Worm (Caenorhabditis elegans) whole organism, young adult: ENCODE results near the gene str-240.
A peak's percentile ranks its signal among the peaks of the same experiment; 100 is the strongest.
"Not testable (repeated sequence)": the region's sequence is repeated elsewhere in the genome, so short reads cannot be mapped to it uniquely, and the experiment has no call there.

Experiments used
- B0261.1 ChIP-seq: sonication (generic microtip); optimal IDR thresholded peaks from 2 replicates; lab custom pipeline; 2016; ENCODE audit warnings: mild to moderate bottlenecking, missing genetic modification characterization, moderate library complexity, missing compliant biosample characterization
- C17E4.6 ChIP-seq: fragments of 200-800 bp; sonication (Bioruptor generic); IDR thresholded peaks from 2 replicates; pipeline ENCODE4 v1.3.6; 2022; ENCODE audit warnings: missing genetic modification reagents, missing genetic modification characterization, missing compliant biosample characterization
- F22D6.2 ChIP-seq: sonication (generic microtip); optimal IDR thresholded peaks from 2 replicates; lab custom pipeline; 2016; ENCODE audit warnings: mild to moderate bottlenecking, missing genetic modification characterization, missing compliant biosample characterization
- F37B4.10 ChIP-seq: fragments of 200-800 bp; sonication (Bioruptor generic); IDR thresholded peaks from 2 replicates; pipeline ENCODE4 v1.3.6; 2022; ENCODE audit warnings: missing genetic modification characterization, missing compliant biosample characterization
- F39B2.1 ChIP-seq: fragments of 200-800 bp; sonication (Bioruptor generic); IDR thresholded peaks from 2 replicates; pipeline ENCODE4 v1.3.6; 2022; ENCODE audit warnings: missing genetic modification reagents, missing genetic modification characterization, missing compliant biosample characterization
- F52B5.7 ChIP-seq: sonication (generic microtip); optimal IDR thresholded peaks from 2 replicates; lab custom pipeline; 2016; ENCODE audit warnings: mild to moderate bottlenecking, missing genetic modification characterization, missing compliant biosample characterization
- T07F8.4 ChIP-seq: sonication (generic microtip); optimal IDR thresholded peaks from 2 replicates; lab custom pipeline; 2016; ENCODE audit warnings: mild to moderate bottlenecking, missing genetic modification characterization, moderate library complexity, missing compliant biosample characterization
- Y53F4B.3 ChIP-seq: fragments of 200-800 bp; sonication (Bioruptor generic); IDR thresholded peaks from 2 replicates; pipeline ENCODE4 v1.3.6; 2022; ENCODE audit warnings: missing genetic modification reagents, missing genetic modification characterization, missing compliant biosample characterization
- Y79H2A.3 ChIP-seq: fragments of 200-800 bp; sonication (Bioruptor generic); conservative IDR thresholded peaks from 2 replicates; pipeline ENCODE4 v1.3.6; 2022; ENCODE audit warnings: missing genetic modification reagents, missing genetic modification characterization, missing compliant biosample characterization
- ZK185.1 ChIP-seq: sonication (generic microtip); optimal IDR thresholded peaks from 2 replicates; lab custom pipeline; 2016; ENCODE audit warnings: mild to moderate bottlenecking, missing genetic modification characterization, missing compliant biosample characterization; ENCODE audit not compliant: poor library complexity, severe bottlenecking
- akir-1 ChIP-seq: fragments of 200-800 bp; sonication (Bioruptor generic); optimal IDR thresholded peaks from 2 replicates; lab custom pipeline; 2018; ENCODE audit warnings: mild to moderate bottlenecking, missing genetic modification characterization, moderate library complexity, missing compliant biosample characterization
- aptf-2 ChIP-seq: fragments of 200-800 bp; sonication (Bioruptor generic); conservative IDR thresholded peaks from 2 replicates; pipeline ENCODE4 v1.3.6; 2022; ENCODE audit warnings: missing genetic modification reagents, missing genetic modification characterization, missing compliant biosample characterization
- aptf-3 ChIP-seq: fragments of 200-800 bp; sonication (Bioruptor generic); IDR thresholded peaks from 2 replicates; pipeline ENCODE4 v1.3.6; 2022; ENCODE audit warnings: missing genetic modification characterization, missing compliant biosample characterization
- attf-6 ChIP-seq: fragments of 200-800 bp; sonication (Bioruptor generic); IDR thresholded peaks from 2 replicates; pipeline ENCODE4 v1.3.6; 2022; ENCODE audit warnings: missing genetic modification reagents, missing genetic modification characterization, missing compliant biosample characterization
- bed-1 ChIP-seq: fragments of 200-800 bp; sonication (Bioruptor generic); IDR thresholded peaks from 2 replicates; pipeline ENCODE4 v1.3.6; 2022; ENCODE audit warnings: missing genetic modification reagents, missing genetic modification characterization, missing compliant biosample characterization
- cebp-1 ChIP-seq, 2 experiments: fragments of 200-800 bp in 1 of 2; sonication (Bioruptor generic) in 1 of 2; sonication (generic microtip) in 1 of 2; IDR thresholded peaks in 1 of 2; optimal IDR thresholded peaks in 1 of 2; 2 replicates each; pipeline versions ENCODE4 v1.3.6 to Lab custom; 2017 to 2022; ENCODE audit warnings: missing compliant biosample characterization in 2 of 2, missing genetic modification characterization in 2 of 2, mild to moderate bottlenecking in 1 of 2, missing genetic modification reagents in 1 of 2, moderate library complexity in 1 of 2
- cebp-2 ChIP-seq: fragments of 200-800 bp; sonication (Bioruptor generic); IDR thresholded peaks from 2 replicates; pipeline ENCODE4 v1.3.6; 2022; ENCODE audit warnings: missing genetic modification characterization, missing compliant biosample characterization
- ceh-27 ChIP-seq: fragments of 200-800 bp; sonication (Bioruptor generic); optimal IDR thresholded peaks from 2 replicates; lab custom pipeline; 2018; ENCODE audit warnings: mild to moderate bottlenecking, missing genetic modification characterization, moderate library complexity, missing compliant biosample characterization
- ceh-40 ChIP-seq: fragments of 200-800 bp; sonication (Bioruptor generic); IDR thresholded peaks from 2 replicates; pipeline ENCODE4 v1.3.6; 2022; ENCODE audit warnings: missing genetic modification characterization, missing compliant biosample characterization
- dox-1 ChIP-seq: fragments of 200-800 bp; sonication (Bioruptor generic); IDR thresholded peaks from 2 replicates; pipeline ENCODE4 v1.3.6; 2022; ENCODE audit warnings: missing genetic modification reagents, missing genetic modification characterization, missing compliant biosample characterization
- egl-44 ChIP-seq: fragments of 200-800 bp; sonication (Bioruptor generic); IDR thresholded peaks from 2 replicates; pipeline ENCODE4 v1.3.6; 2022; ENCODE audit warnings: missing genetic modification reagents, missing genetic modification characterization, missing compliant biosample characterization
- ets-4 ChIP-seq: fragments of 200-800 bp; sonication (Bioruptor generic); optimal IDR thresholded peaks from 2 replicates; lab custom pipeline; 2018; ENCODE audit warnings: mild to moderate bottlenecking, missing genetic modification characterization, missing compliant biosample characterization
- hmg-20 ChIP-seq: fragments of 200-800 bp; sonication (Bioruptor generic); IDR thresholded peaks from 2 replicates; pipeline ENCODE4 v1.3.6; 2022; ENCODE audit warnings: missing genetic modification reagents, missing genetic modification characterization, missing compliant biosample characterization
- hrde-1 ChIP-seq: sonication (generic microtip); optimal IDR thresholded peaks from 2 replicates; lab custom pipeline; 2016; ENCODE audit warnings: missing genetic modification characterization, mild to moderate bottlenecking, missing compliant biosample characterization, moderate library complexity, missing genotype, missing genetic modification reagents, borderline replicate concordance
- let-526 ChIP-seq: fragments of 200-800 bp; sonication (Bioruptor generic); IDR thresholded peaks from 2 replicates; pipeline ENCODE4 v1.3.6; 2022; ENCODE audit warnings: missing genetic modification reagents, missing genetic modification characterization, missing compliant biosample characterization
- madf-3 ChIP-seq: fragments of 200-800 bp; sonication (Bioruptor generic); IDR thresholded peaks from 2 replicates; pipeline ENCODE4 v1.3.6; 2022; ENCODE audit warnings: missing genetic modification reagents, missing genetic modification characterization, missing compliant biosample characterization
- madf-8 ChIP-seq: fragments of 200-800 bp; sonication (Bioruptor generic); conservative IDR thresholded peaks from 2 replicates; pipeline ENCODE4 v1.3.6; 2022; ENCODE audit warnings: missing genetic modification reagents, missing genetic modification characterization, missing compliant biosample characterization
- nhr-120 ChIP-seq: fragments of 200-800 bp; sonication (Bioruptor generic); IDR thresholded peaks from 2 replicates; pipeline ENCODE4 v1.3.6; 2022; ENCODE audit warnings: missing genetic modification characterization, missing compliant biosample characterization
- pbrm-1 ChIP-seq: fragments of 200-800 bp; sonication (Bioruptor generic); IDR thresholded peaks from 2 replicates; pipeline ENCODE4 v1.3.6; 2022; ENCODE audit warnings: missing genetic modification reagents, missing genetic modification characterization, missing compliant biosample characterization
- rcor-1 ChIP-seq: fragments of 200-800 bp; sonication (Bioruptor generic); IDR thresholded peaks from 2 replicates; pipeline ENCODE4 v1.3.6; 2022; ENCODE audit warnings: missing genetic modification reagents, missing genetic modification characterization, missing compliant biosample characterization
- rec-8 ChIP-seq, 2 experiments: sonication (generic microtip); optimal IDR thresholded peaks; 2 replicates each; lab custom pipeline; 2016; ENCODE audit warnings: mild to moderate bottlenecking in 2 of 2, missing genetic modification characterization in 2 of 2, missing genetic modification reagents in 2 of 2, missing genotype in 2 of 2, missing biosample characterization in 1 of 2, missing compliant biosample characterization in 1 of 2, moderate library complexity in 1 of 2
- rpc-1 ChIP-seq, 2 experiments: fragments of 150-350 bp in 1 of 2; sonication (generic microtip) in 1 of 2; optimal IDR thresholded peaks; 2 replicates each; lab custom pipeline; 2014 to 2018; ENCODE audit warnings: missing biosample characterization in 1 of 2, missing genetic modification characterization in 1 of 2, missing genetic modification reagents in 1 of 2, missing genotype in 1 of 2
- snpc-1.3 ChIP-seq: sonication (generic microtip); optimal IDR thresholded peaks from 2 replicates; lab custom pipeline; 2017; ENCODE audit warnings: missing genetic modification characterization, mild to moderate bottlenecking, missing compliant biosample characterization, antibody characterized with exemption, moderate library complexity, missing genotype, missing genetic modification reagents; ENCODE audit not compliant: insufficient read depth
- snpc-3.4 ChIP-seq: sonication (generic microtip); optimal IDR thresholded peaks from 2 replicates; lab custom pipeline; 2017; ENCODE audit warnings: missing genetic modification characterization, mild to moderate bottlenecking, missing compliant biosample characterization, antibody characterized with exemption, moderate library complexity, missing genotype, missing genetic modification reagents
- snpc-4 ChIP-seq, 5 experiments: fragments of 150-350 bp in 1 of 5; sonication (generic microtip) in 4 of 5; optimal IDR thresholded peaks; 2 replicates each; lab custom pipeline; 2014 to 2018; ENCODE audit warnings: missing genetic modification characterization in 5 of 5, missing biosample characterization in 3 of 5, antibody characterized with exemption in 2 of 5, mild to moderate bottlenecking in 2 of 5, missing compliant biosample characterization in 2 of 5, missing genotype in 2 of 5, moderate library complexity in 2 of 5, missing genetic modification reagents in 1 of 5
- sptf-2 ChIP-seq: fragments of 200-800 bp; sonication (Bioruptor generic); optimal IDR thresholded peaks from 2 replicates; lab custom pipeline; 2018; ENCODE audit warnings: mild to moderate bottlenecking, missing genetic modification characterization, missing compliant biosample characterization
- tbp1 ChIP-seq: fragments of 200-800 bp; sonication (Bioruptor generic); optimal IDR thresholded peaks from 2 replicates; lab custom pipeline; 2018; ENCODE audit warnings: mild to moderate bottlenecking, missing genetic modification characterization, missing compliant biosample characterization
- unc-130 ChIP-seq: sonication (generic microtip); optimal IDR thresholded peaks from 2 replicates; lab custom pipeline; 2016; ENCODE audit warnings: missing genetic modification reagents, missing genetic modification characterization, missing compliant biosample characterization
- ztf-26 ChIP-seq: sonication (generic microtip); optimal IDR thresholded peaks from 2 replicates; lab custom pipeline; 2017; ENCODE audit warnings: missing genetic modification characterization, missing compliant biosample characterization

The str-240 gene

DNA sequence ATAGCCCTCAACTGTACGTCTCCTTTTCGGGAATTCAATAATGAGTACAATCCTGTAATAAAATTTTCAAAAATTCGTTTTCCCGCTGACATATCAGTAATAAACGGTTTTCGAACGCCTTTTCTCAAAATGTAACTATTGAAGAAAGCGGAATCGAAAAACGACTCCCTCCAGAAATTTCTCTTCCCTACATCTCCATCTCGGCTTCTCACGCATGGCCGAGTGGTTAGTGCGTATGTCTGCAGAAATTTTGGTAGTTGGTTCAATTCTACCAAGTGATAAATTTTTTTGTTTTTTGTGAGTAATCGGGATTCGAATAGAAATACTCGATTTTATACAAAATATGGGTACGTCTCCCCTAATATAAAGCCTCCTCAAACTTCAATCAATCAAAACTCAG lies 39.4 kb upstream of the str-240 start:
- TF ChIP-seq pbrm-1 (GFP tag; lab: Robert Waterston, UW) = peak; percentile 36; the same call in 1 of the 2 replicates
- peak; percentile 67; the same call in 1 of the 2 replicates for TF ChIP-seq rcor-1 (GFP tag; lab: Robert Waterston, UW)
- TF ChIP-seq rpc-1 (optimal IDR thresholded peaks at IDR 0.05; lab: Kevin White, UChicago) = not testable (repeated sequence)
- peak; percentile 49 for TF ChIP-seq rpc-1 (tag; optimal IDR thresholded peaks at IDR 0.05; lab: Kevin White, UChicago)
- 0 out of 2 replicates have a peak, but pooled peaks have one; percentile 85 for TF ChIP-seq nhr-120
- peak; percentile 85 for TF ChIP-seq egl-44 (GFP tag; lab: Robert Waterston, UW)
- peak; percentile 80; the same call in 1 of the 2 replicates for TF ChIP-seq cebp-2 (GFP tag; lab: Robert Waterston, UW)
- 0 out of 2 replicates have a peak, but pooled peaks have one; percentile 14 for TF ChIP-seq aptf-3 (GFP tag; lab: Robert Waterston, UW)
- TF ChIP-seq C17E4.6 (GFP tag; lab: Robert Waterston, UW) = 0 out of 2 replicates have a peak, but pooled peaks have one; percentile 37
- peak; percentile 83 for TF ChIP-seq tbp1
- TF ChIP-seq attf-6 (GFP tag; lab: Robert Waterston, UW) = peak; percentile 41; the same call in 1 of the 2 replicates
- peak; percentile 57 for TF ChIP-seq B0261.1 (tag; lab: Kevin White, UChicago)
- TF ChIP-seq ceh-40 = 0 out of 2 replicates have a peak, but pooled peaks have one; percentile 50
- peak; percentile 59; the same call in 1 of the 2 replicates for TF ChIP-seq hmg-20

DNA sequence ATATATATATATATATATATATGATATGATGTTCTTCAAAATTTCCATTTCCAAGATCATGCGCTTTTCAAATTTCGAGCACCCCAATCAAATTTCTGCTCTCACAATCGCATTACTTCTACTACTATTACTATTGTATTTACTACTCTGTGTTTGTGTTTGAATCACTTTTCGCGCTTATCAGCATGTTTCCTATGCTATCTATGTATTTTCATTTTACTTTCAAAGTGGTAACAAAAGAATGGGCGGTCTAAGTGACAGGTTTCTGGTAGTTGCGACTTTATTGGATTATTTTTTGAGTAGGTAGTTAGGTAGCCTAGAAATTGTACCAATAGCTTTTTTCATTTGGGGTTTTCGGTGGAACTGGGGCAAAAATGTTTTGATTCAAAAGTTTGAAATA lies 36.4 kb upstream of the str-240 start:
- TF ChIP-seq madf-3 (GFP tag; lab: Robert Waterston, UW) = no peak
- TF ChIP-seq let-526 (GFP tag; lab: Robert Waterston, UW) = no peak
- no peak for TF ChIP-seq cebp-1 (GFP tag; IDR thresholded peaks at IDR 0.05; lab: Robert Waterston, UW)
- TF ChIP-seq cebp-1 (tag; optimal IDR thresholded peaks at IDR 0.05; lab: Kevin White, UChicago) = no peak
- TF ChIP-seq Y79H2A.3 (GFP tag; lab: Robert Waterston, UW) = no peak
- TF ChIP-seq aptf-2 = no peak
- TF ChIP-seq bed-1 = no peak
- no peak for TF ChIP-seq F39B2.1 (GFP tag; lab: Robert Waterston, UW)
- no peak for TF ChIP-seq rcor-1 (GFP tag; lab: Robert Waterston, UW)
- no peak for TF ChIP-seq Y53F4B.3 (GFP tag; lab: Robert Waterston, UW)

DNA sequence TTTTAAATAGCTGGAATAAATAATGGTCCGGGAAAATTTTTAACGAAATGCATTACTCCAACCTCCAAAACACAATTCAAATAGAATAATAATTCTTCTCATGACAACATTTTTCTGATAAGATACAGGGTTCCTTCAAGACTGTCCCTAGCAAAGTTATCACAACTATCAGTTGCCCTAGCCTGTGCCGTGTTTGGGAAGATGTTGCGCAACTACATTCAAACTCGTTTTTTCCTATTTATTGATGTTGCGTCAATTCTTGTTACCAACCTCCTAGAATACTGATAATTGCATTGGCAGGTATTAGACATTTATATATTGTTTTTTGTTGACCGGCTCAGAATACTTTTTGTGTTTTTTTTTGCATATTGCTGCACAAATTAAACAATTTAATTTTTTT lies 33.3 kb upstream of the str-240 start:
- TF ChIP-seq ztf-26 (tag; lab: Kevin White, UChicago) = no peak
- TF ChIP-seq hrde-1 (tag; lab: Kevin White, UChicago) = no peak
- no peak for TF ChIP-seq F37B4.10 (GFP tag; lab: Robert Waterston, UW)
- no peak for TF ChIP-seq rec-8 (tag; optimal IDR thresholded peaks at IDR 0.05; lab: Kevin White, UChicago)
- no peak for TF ChIP-seq snpc-4 (GFP tag; optimal IDR thresholded peaks at IDR 0.05; lab: Kevin White, UChicago)
- no peak for TF ChIP-seq snpc-4 (tag; optimal IDR thresholded peaks at IDR 0.05; lab: Kevin White, UChicago)
- no peak for TF ChIP-seq akir-1 (GFP tag; lab: Kevin White, UChicago)
- TF ChIP-seq snpc-3.4 (tag; lab: Kevin White, UChicago) = no peak
- no peak for TF ChIP-seq snpc-1.3
- TF ChIP-seq unc-130 = no peak
- TF ChIP-seq sptf-2 (GFP tag; lab: Kevin White, UChicago) = no peak
- TF ChIP-seq F52B5.7 = no peak
- TF ChIP-seq ets-4 = no peak
- no peak for TF ChIP-seq ceh-27
- TF ChIP-seq F22D6.2 (tag; lab: Kevin White, UChicago) = no peak
- TF ChIP-seq dox-1 = no peak
- no peak for TF ChIP-seq bed-1
- no peak for TF ChIP-seq ZK185.1
- no peak for TF ChIP-seq madf-8 (GFP tag; lab: Robert Waterston, UW)
- no peak for TF ChIP-seq T07F8.4 (tag; lab: Kevin White, UChicago)
